Worm (Caenorhabditis elegans): Measurements from ENCODE around the gene B0334.5.

DNA sequence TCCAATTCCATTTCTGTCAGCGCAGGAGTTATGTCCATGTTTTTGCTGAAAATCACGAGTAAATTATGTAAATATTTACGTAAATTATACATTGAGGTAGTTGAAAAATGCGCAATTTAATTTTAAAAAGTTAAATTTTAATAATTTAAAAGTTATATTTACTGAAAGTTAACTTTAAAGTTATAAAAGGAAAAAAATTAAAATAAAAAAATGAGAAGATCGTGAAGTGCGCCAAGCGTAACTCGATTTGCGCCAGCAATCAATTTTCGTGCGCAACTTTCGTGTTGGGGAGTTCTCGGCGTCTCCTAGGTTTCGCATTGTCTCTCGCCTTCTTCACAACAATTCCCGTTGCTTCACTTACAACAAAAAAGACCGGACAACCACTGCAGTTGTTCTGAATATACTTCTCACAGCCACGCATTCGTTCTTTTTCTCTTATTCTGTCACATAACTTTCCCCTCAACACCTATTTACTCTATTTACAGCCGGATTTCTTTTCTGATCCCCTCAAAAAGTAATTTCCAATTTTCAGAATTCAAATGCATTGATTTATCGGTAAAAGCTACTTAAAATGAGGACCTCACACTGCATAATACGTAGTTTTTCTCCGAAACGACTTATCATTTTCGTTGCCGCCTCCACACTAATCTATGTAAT, 23.8 kb upstream of the B0334.5 start, which contains the start of the genes metl-1 and W02B12.11:
- TF ChIP-seq ztf-11 (tag; optimal IDR thresholded peaks at IDR 0.05): no peak
- no peak for TF ChIP-seq lin-39 (tag; optimal IDR thresholded peaks at IDR 0.05)
- no peak for TF ChIP-seq unc-62 (GFP tag; optimal IDR thresholded peaks at IDR 0.05)
- TF ChIP-seq nhr-23 (tag; optimal IDR thresholded peaks at IDR 0.05): no peak
- TF ChIP-seq R02D3.7 (tag; optimal IDR thresholded peaks at IDR 0.05): peak; percentile 53
- TF ChIP-seq nhr-11 (tag; optimal IDR thresholded peaks at IDR 0.05): no peak
- TF ChIP-seq unc-55 (GFP tag; optimal IDR thresholded peaks at IDR 0.05): peak; percentile 87
- peak; percentile 90 for TF ChIP-seq sma-9 (GFP tag; optimal IDR thresholded peaks at IDR 0.05)
- TF ChIP-seq sma-9 (tag; optimal IDR thresholded peaks at IDR 0.05): no peak
- no peak for TF ChIP-seq alr-1 (tag; optimal IDR thresholded peaks at IDR 0.05)
- peak; percentile 68 for TF ChIP-seq mab-5 (tag; optimal IDR thresholded peaks at IDR 0.05)
- no peak for TF ChIP-seq elt-1 (tag; optimal IDR thresholded peaks at IDR 0.05)
- no peak for TF ChIP-seq unc-39 (tag; optimal IDR thresholded peaks at IDR 0.05)

Data from whole organism, L2 larva.